Worm (Caenorhabditis elegans) whole organism, L4/young adult: ENCODE results near the gene gst-4.

ENCODE experiments used
- W03F9.2 ChIP-seq: fragments of 150-350 bp; optimal IDR thresholded peaks from 2 replicates; lab custom pipeline; 2014; ENCODE audit warnings: missing biosample characterization, missing genetic modification characterization
- dao-5 ChIP-seq: sonication (generic microtip); optimal IDR thresholded peaks from 2 replicates; lab custom pipeline; 2016; ENCODE audit warnings: missing genotype, missing genetic modification characterization, moderate library complexity, missing compliant biosample characterization
- him-1 ChIP-seq: sonication (generic microtip); optimal IDR thresholded peaks from 2 replicates; lab custom pipeline; 2016; ENCODE audit warnings: missing genotype, missing genetic modification reagents, missing genetic modification characterization, missing compliant biosample characterization

gst-4 gene

DNA sequence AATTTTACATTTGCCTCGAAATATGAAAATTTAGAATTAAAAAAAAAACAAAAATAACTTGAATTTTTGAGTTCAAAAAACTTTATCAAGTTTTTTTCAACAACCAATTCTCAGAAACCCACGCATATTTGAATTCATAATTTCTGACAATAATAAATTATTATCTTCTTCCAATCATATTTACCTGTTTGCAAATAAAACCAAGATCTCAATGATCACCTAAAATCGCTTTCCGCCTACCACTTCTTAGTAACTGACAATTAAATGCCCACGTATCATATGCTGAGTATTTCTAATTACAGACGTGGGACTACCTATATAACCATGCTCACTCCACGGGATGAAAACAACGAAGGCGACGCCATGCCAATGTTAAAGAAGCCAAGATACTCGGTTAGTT, 19.7 kb downstream of the gst-4 start, which contains the start of gene pps-1:
Gene pps-1, plus strand, starts transcription at position 301 of the 400 bp plus-strand sequence.
- no peak for TF ChIP-seq W03F9.2
- no peak for TF ChIP-seq dao-5 (tag; lab: Kevin White, UChicago)
- TF ChIP-seq him-1 (tag; lab: Kevin White, UChicago): no peak

DNA sequence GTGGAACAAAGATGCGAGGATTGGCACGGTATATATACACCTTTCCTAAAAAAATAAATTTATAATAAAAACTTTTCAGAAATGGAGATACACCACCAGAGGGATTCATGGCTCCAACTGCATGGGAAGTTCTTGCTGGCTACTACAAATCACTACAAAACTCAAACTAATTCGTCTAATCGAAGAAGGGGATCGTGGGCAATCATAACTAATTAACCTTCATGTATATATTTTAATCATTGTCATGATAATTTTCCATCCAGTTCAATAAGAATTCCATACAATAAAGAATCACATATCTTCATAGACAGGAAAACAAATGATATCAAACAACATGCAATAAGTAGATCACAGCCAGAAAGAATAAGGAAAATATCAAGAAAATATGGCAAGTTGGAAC, 22.1 kb downstream of the gst-4 start:
- TF ChIP-seq dao-5 (tag; lab: Kevin White, UChicago): no peak
- no peak for TF ChIP-seq him-1 (tag; lab: Kevin White, UChicago)
- no peak for TF ChIP-seq W03F9.2

DNA sequence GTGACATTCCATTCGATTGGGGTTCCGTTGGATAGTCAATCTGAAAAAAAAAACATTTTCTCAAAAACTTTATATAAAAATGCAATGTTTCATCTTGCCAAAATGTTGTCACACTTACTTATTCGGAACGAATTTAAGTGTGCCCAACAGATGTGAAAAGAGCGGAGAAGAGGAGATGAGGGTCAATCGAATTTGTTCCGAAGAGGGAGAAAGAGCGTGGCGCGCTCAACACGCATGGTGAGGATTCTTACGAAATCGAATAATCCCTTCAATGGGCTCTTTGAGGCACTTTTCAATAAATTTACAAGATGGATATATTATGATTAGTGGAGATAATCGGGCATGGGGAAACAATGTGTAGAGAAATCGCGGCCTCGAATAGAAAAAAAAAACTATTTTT, 28.8 kb downstream of the gst-4 start:
- TF ChIP-seq dao-5 (tag; lab: Kevin White, UChicago): no peak
- no peak for TF ChIP-seq W03F9.2
- no peak for TF ChIP-seq him-1 (tag; lab: Kevin White, UChicago)

DNA sequence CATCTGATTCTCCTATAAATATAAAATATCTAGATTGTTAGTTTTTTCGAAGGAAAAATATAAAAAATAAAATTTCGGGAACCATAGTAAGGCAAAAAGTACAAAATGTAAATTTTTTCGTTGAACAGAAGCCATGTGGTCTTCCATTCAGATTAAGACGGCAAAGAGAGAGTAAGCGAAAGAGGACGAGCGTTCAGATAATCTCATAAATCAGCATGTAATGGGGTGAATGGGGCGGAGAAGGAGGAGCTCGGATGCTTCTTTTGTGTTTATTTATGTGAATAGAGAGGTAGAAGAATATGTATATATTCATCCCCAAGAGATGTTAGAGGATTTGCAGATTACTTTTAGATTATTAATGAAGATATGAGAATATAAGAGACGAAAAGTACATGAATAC, 32.3 kb downstream of the gst-4 start, which contains the start of gene pxf-1:
Gene pxf-1, minus strand, starts transcription at position 14 of the 400 bp plus-strand sequence.
- TF ChIP-seq dao-5 (tag; lab: Kevin White, UChicago) (no peak), W03F9.2 (no peak), him-1 (tag; lab: Kevin White, UChicago) (no peak)

DNA sequence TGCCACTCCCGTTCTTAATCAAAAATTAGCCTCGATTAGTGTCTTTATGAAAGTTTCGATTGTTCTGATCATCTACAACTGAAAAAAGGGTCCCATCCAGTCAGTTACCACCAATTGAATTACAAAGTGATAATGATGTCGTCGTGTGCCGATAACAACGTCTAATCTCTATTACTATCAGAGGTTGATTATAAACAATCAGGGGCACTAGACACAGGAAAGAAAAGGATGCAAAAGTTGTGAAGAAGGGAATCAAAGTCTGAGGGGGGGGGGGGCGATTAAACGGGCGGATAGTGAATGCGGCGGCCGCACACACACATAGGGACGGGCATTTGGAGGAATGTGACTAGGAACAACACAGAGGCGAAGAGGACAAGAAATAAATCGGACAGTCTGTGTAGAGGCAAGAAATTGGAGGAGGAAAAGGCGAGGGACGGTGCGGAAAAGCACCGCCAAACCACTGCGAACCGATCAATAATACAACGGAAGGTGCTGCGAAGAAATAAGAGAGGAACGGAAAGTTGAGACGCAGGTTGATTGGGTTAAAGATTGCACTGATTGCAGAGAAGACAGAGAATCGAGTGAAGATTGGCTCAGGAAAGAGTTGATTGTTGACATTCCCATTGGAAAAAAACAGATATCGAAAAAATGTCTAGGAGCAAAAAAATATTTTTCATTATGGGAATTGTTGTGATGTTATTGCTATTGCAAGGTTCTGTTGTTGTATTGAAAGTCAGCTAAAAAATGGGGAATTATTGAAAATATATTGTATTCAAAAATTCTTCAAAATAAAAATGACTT, 33.1 kb downstream of the gst-4 start:
- TF ChIP-seq him-1 (tag; lab: Kevin White, UChicago) (no peak), dao-5 (tag; lab: Kevin White, UChicago) (no peak), W03F9.2 (no peak)

DNA sequence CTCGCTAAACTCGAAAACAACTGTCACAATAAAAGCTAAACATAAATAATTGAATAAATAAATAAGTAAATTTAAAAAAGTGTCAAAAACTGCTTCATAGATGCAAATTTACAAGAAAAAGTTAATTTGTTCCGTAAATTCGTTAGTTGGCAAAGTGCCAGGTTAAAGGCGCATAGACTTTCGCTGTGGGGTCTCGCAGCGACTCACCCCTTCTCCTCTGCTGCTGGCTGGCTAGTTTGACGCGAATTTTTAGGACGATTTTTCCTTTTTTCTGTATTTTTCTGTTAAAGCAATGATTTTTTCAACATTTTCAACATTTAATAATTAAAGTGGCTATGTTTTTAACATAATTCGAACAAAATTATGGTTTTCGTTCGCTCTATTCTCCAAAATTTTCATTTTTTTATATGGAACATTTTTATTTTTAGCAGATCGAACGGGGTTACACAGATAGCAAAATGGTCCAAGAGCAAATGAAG, 34.3 kb downstream of the gst-4 start, which contains the start of gene rack-1:
Gene rack-1, plus strand, starts transcription at position 429 of the 479 bp plus-strand sequence.
- TF ChIP-seq dao-5 (tag; lab: Kevin White, UChicago): no peak
- peak; percentile 74 for TF ChIP-seq W03F9.2
- TF ChIP-seq him-1 (tag; lab: Kevin White, UChicago): peak; percentile 8

DNA sequence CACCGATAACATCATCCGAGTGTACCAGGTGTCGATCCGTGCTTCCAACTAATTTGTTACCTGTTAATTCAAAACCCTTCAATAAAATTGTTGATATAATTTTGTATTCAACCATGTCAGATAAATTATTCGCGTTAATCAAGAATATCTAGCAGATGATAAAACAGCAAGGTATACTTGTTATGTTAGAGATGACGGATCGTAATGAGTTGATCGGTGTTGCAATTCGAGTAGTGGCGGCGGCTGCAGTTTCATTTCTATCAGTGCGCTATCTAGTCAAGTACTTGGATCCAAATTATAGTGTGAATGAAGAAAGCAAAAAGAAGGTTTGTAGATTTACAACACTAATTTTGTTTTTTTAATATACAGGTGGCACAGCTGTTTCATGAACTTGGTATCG, 35.8 kb downstream of the gst-4 start, which contains the start of gene mspn-1:
Gene mspn-1, plus strand, starts transcription at position 190 of the 400 bp plus-strand sequence.
- TF ChIP-seq W03F9.2: no peak
- no peak for TF ChIP-seq dao-5 (tag; lab: Kevin White, UChicago)
- TF ChIP-seq him-1 (tag; lab: Kevin White, UChicago): no peak

DNA sequence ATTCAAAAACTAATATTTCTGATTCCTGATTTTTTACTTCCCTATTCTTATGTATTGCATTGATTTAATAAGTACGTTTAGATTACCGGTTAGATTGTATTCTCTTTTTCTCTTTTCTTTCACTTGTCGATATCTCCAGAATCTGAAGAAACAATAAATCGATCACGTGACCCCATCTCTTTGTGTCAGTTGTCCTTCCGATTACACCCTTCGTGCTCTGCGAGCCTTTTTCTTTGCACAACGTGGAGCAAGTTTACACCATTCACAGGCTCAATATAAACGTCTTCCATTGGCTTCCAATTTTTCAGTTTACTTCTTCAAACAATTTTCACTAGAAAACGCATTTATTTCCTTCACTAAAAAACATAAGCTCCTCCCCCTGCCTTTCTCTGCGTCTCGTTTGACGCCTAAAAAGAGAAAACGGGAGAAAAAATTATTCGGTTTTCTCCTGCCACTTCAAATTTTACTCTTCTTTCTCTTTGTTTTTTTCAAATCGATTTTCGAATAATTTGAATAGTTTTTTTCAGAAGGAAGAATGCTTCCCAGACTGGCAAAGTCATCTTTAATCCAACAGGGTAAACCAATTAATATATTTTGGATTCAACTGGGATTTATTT, 38.2 kb downstream of the gst-4 start, which contains the start of gene gta-1:
Gene gta-1, plus strand, starts transcription at position 528 of the 617 bp plus-strand sequence.
- no peak for TF ChIP-seq him-1 (tag; lab: Kevin White, UChicago)
- TF ChIP-seq W03F9.2: no peak
- TF ChIP-seq dao-5 (tag; lab: Kevin White, UChicago): no peak

DNA sequence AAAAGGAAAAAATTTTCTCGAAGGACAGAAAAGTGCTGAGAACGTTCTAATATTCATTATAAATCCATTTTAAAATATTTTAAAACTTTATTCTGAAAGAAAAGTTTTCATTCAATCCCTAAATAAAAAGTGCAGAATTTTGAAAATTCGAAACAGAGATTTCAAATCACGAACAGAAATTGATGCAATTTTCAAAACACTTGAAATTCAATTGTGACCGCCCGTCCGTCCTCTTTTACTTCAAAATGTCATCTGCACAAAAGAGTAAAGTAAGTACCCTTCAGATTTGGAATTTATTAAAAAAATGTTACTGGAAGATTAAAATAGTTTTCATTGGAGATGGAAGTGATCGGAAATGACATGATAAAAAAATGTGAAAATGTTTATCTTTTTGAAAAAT, 46.5 kb downstream of the gst-4 start:
- TF ChIP-seq W03F9.2 (no peak), dao-5 (tag; lab: Kevin White, UChicago) (no peak), him-1 (tag; lab: Kevin White, UChicago) (no peak)

DNA sequence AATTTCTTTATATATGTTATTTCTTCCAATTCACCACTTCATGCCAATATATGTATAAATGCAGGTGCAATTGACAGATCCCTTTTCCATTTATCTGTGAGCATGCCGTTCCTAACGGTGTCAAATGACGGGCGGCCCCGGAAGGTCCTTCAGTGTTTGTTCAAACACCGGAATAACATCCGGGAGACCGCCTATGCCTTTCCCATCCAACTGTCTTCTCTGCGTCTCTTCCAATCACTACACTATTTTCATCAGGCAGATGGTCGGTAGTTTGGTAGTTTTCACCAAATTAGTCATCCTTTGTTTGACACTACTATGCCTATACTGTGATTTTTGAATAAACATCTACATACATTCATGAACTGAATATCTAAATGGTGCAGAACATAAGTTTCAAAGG, 48.6 kb downstream of the gst-4 start:
- no peak for TF ChIP-seq him-1 (tag; lab: Kevin White, UChicago)

DNA sequence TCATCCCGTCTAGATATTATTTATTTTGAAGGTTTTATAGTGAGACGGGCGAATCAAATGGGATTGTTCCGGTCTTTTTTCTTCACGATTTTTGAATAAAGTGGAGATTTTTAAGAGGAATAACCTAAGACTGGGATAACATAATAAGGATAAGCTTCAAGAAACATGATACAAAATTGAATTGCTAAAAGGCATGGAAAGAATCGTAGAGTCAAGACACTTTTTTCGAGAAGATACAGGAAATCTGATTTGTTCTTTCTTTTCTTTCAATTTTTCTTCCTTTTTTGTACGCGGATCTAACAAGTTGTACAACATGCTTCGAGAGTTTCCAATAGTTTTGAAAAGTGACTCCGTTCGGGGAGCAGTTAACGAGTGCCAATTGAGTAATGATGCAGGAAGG, 49.5 kb downstream of the gst-4 start:
- TF ChIP-seq dao-5 (tag; lab: Kevin White, UChicago) (no peak), W03F9.2 (no peak), him-1 (tag; lab: Kevin White, UChicago) (no peak)
